Worm (Caenorhabditis elegans): ENCODE measurements around the gene nrx-1.
A peak's percentile ranks its signal among the peaks of the same experiment; 100 is the strongest.

Gene nrx-1

ce11 chrV:10883478-10883877 is 58.7 kb downstream of the nrx-1 start, which contains the start of gene F32D8.2:
Gene F32D8.2 (plus strand): TSS chrV:10883778.
- TF ChIP-seq nhr-237 (tag; optimal IDR thresholded peaks at IDR 0.05) (no peak), dpl-1 (GFP tag; optimal IDR thresholded peaks at IDR 0.05) (no peak), daf-16 (GFP tag; optimal IDR thresholded peaks at IDR 0.05) (no peak), daf-16 (tag; optimal IDR thresholded peaks at IDR 0.05) (no peak), F44E2.7 (GFP tag; IDR thresholded peaks at IDR 0.05) (no peak), rbr-2 (tag; optimal IDR thresholded peaks at IDR 0.05) (no peak), php-3 (GFP tag; IDR thresholded peaks at IDR 0.05) (no peak), lin-1 (GFP tag; IDR thresholded peaks at IDR 0.05) (no peak), mxl-3 (GFP tag; optimal IDR thresholded peaks at IDR 0.05) (no peak), aly-2 (tag; optimal IDR thresholded peaks at IDR 0.05) (no peak), R02D3.7 (tag; optimal IDR thresholded peaks at IDR 0.05) (no peak), mep-1 (tag; optimal IDR thresholded peaks at IDR 0.05) (no peak), ztf-11 (tag; optimal IDR thresholded peaks at IDR 0.05) (no peak), F10B5.3 (tag; optimal IDR thresholded peaks at IDR 0.05) (no peak)

ce11 chrV:10886405-10886887 is 61.6 kb downstream of the nrx-1 start, which contains the start of gene F32D8.3:
Gene F32D8.3 (plus strand): TSS chrV:10886837.
- no peak for TF ChIP-seq D1046.2 (GFP tag; IDR thresholded peaks at IDR 0.05)
- TF ChIP-seq madf-9 (GFP tag; conservative IDR thresholded peaks at IDR 0.05), result no peak
- TF ChIP-seq nhr-28 (tag; optimal IDR thresholded peaks at IDR 0.05), result peak; percentile 33
- no peak for TF ChIP-seq tag-97 (GFP tag; IDR thresholded peaks at IDR 0.05)
- peak; percentile 89 for TF ChIP-seq aha-1 (tag)
- no peak for TF ChIP-seq lsy-2 (tag; optimal IDR thresholded peaks at IDR 0.05)
- TF ChIP-seq unc-62 (GFP tag; optimal IDR thresholded peaks at IDR 0.05 in 1 of 2), result peak in 1 of 2 experiments; percentile 67
- TF ChIP-seq unc-62 (tag; optimal IDR thresholded peaks at IDR 0.05), result no peak
- peak; percentile 62 for TF ChIP-seq hlh-11 (tag; optimal IDR thresholded peaks at IDR 0.05)
- peak; percentile 24 for TF ChIP-seq hlh-30 (tag; optimal IDR thresholded peaks at IDR 0.05; ENCODE audit: insufficient read depth)
- peak; percentile 76 for TF ChIP-seq mxl-3 (GFP tag; optimal IDR thresholded peaks at IDR 0.05)
- peak; percentile 62 for TF ChIP-seq cey-2 (tag; optimal IDR thresholded peaks at IDR 0.05; ENCODE audit: borderline replicate concordance, insufficient read depth)
- TF ChIP-seq mdl-1 (tag; optimal IDR thresholded peaks at IDR 0.05), result peak in 1 of 2 experiments; percentile 52

ce11 chrV:10887564-10887963 is 62.8 kb downstream of the nrx-1 start:
- TF ChIP-seq hlh-11 (tag; optimal IDR thresholded peaks at IDR 0.05), result no peak
- TF ChIP-seq sdz-12 (GFP tag; optimal IDR thresholded peaks at IDR 0.05), result no peak
- no peak for TF ChIP-seq ces-1 (GFP tag; optimal IDR thresholded peaks at IDR 0.05)
- no peak for TF ChIP-seq fkh-10 (GFP tag; optimal IDR thresholded peaks at IDR 0.05)
- no peak for TF ChIP-seq daf-16 (GFP tag; optimal IDR thresholded peaks at IDR 0.05)
- peak; percentile 27 for TF ChIP-seq daf-16 (tag; optimal IDR thresholded peaks at IDR 0.05)
- TF ChIP-seq ceh-20 (GFP tag; IDR thresholded peaks at IDR 0.05), result peak; percentile 64; the same call in 1 of the 2 replicates
- TF ChIP-seq nhr-42 (GFP tag; IDR thresholded peaks at IDR 0.05), result no peak
- 0 out of 2 replicates have a peak, but pooled peaks have one; percentile 11 for TF ChIP-seq lin-29 (GFP tag; IDR thresholded peaks at IDR 0.05)
- no peak for TF ChIP-seq mdt-29 (GFP tag; IDR thresholded peaks at IDR 0.05)
- TF ChIP-seq Y105C5A.15 (GFP tag; IDR thresholded peaks at IDR 0.05), result no peak
- TF ChIP-seq ztf-11 (tag; optimal IDR thresholded peaks at IDR 0.05), result no peak
- TF ChIP-seq mxl-2 (GFP tag; conservative IDR thresholded peaks at IDR 0.05), result no peak
- TF ChIP-seq T26A8.4 (GFP tag; IDR thresholded peaks at IDR 0.05), result peak; percentile 79
- TF ChIP-seq Y48G9A.11 (GFP tag; IDR thresholded peaks at IDR 0.05), result no peak
- TF ChIP-seq mes-2 (tag; optimal IDR thresholded peaks at IDR 0.05; ENCODE audit: poor library complexity, severe bottlenecking), result peak; percentile 42
- TF ChIP-seq nhr-48 (tag; optimal IDR thresholded peaks at IDR 0.05), result no peak
- TF ChIP-seq hlh-30 (tag; optimal IDR thresholded peaks at IDR 0.05; ENCODE audit: insufficient read depth), result no peak
- no peak for TF ChIP-seq dmd-6 (GFP tag; IDR thresholded peaks at IDR 0.05)
- TF ChIP-seq daf-8 (GFP tag; IDR thresholded peaks at IDR 0.05), result no peak
- TF ChIP-seq egl-43 (GFP tag; IDR thresholded peaks at IDR 0.05), result peak; percentile 74; the same call in 1 of the 2 replicates
- no peak for TF ChIP-seq nhr-10 (tag; optimal IDR thresholded peaks at IDR 0.05)
- TF ChIP-seq unc-62 (GFP tag; optimal IDR thresholded peaks at IDR 0.05 in 1 of 2), result no peak
- no peak for TF ChIP-seq unc-62 (tag; optimal IDR thresholded peaks at IDR 0.05)
- TF ChIP-seq madf-9 (GFP tag; conservative IDR thresholded peaks at IDR 0.05), result no peak
- TF ChIP-seq madf-5 (GFP tag; IDR thresholded peaks at IDR 0.05), result peak in 1 of 2 experiments; percentile 68; a peak in 1 of 4 replicates
- TF ChIP-seq mdl-1 (tag; optimal IDR thresholded peaks at IDR 0.05), result no peak
- TF ChIP-seq dve-1 (tag; optimal IDR thresholded peaks at IDR 0.05; ENCODE audit: insufficient read depth), result peak; percentile 54
- TF ChIP-seq spr-3 (GFP tag; optimal IDR thresholded peaks at IDR 0.05), result peak; percentile 17
- no peak for TF ChIP-seq ceh-62 (tag; optimal IDR thresholded peaks at IDR 0.05)

Measured in whole organism, L4 larva.